Worm (Caenorhabditis elegans) whole organism, early embryonic: Measurements from ENCODE around the gene Y42H9AR.2.

Experiments used
- flt-1 ChIP-seq: fragments of 200-800 bp; sonication (Bioruptor generic); IDR thresholded peaks from 2 replicates; pipeline ENCODE4 v1.3.6; 2022; ENCODE audit warnings: missing genetic modification characterization, missing compliant biosample characterization
- pes-1 ChIP-seq: fragments of 200-800 bp; sonication (Bioruptor generic); IDR thresholded peaks from 2 replicates; pipeline ENCODE4 v1.3.6; 2022; ENCODE audit warnings: missing genetic modification reagents, missing genetic modification characterization, missing compliant biosample characterization
- sea-1 ChIP-seq: fragments of 200-800 bp; sonication (Bioruptor generic); conservative IDR thresholded peaks from 2 replicates; pipeline ENCODE4 v1.3.6; 2022; ENCODE audit warnings: missing genetic modification characterization, missing compliant biosample characterization
- tbx-37 ChIP-seq: fragments of 200-800 bp; sonication (Bioruptor generic); conservative IDR thresholded peaks from 2 replicates; pipeline ENCODE4 v1.3.6; 2022; ENCODE audit warnings: missing genetic modification reagents, missing genetic modification characterization, missing compliant biosample characterization

DNA sequence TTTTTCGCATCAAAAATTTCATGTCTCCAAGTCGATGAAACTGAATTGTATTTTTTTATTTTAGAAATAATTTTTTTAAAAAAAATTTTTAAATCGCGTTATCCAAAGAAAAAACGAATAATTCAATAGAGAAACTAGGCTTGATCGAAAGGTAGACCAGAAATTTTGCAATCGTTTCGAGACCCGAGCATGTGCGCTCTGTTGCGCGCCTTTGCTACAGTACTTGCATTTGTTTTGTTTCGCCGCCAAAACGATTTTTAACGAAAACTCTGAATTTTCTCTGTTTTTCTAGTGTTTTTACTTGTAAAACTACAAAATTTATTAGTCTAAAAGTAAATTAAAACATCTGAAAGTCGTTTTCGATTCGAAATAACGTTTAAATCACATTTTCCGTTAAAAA, 38.4 kb upstream of the Y42H9AR.2 start:
- TF ChIP-seq pes-1 (GFP tag; lab: Robert Waterston, UW): no peak
- no peak for TF ChIP-seq sea-1
- TF ChIP-seq flt-1 (GFP tag; lab: Robert Waterston, UW): no peak
- no peak for TF ChIP-seq tbx-37 (GFP tag; lab: Robert Waterston, UW)
